Fruit fly (Drosophila melanogaster): ENCODE data around the gene CG12224.

The CG12224 gene

dm6 chr3R:11979879-11980571 lies 1.8 kb downstream of the CG12224 start, which contains the start of gene CG18547 (continued):
- no peak for TF ChIP-seq sv (GFP tag; optimal IDR thresholded peaks at IDR 0.05)
- no peak for TF ChIP-seq Dfd (GFP tag; optimal IDR thresholded peaks at IDR 0.05)
- TF ChIP-seq ey (GFP tag; optimal IDR thresholded peaks at IDR 0.05) = peak; percentile 41
- TF ChIP-seq GATAd (GFP tag; optimal IDR thresholded peaks at IDR 0.05) = no peak
- TF ChIP-seq usp (GFP tag; optimal IDR thresholded peaks at IDR 0.05) = no peak
- no peak for TF ChIP-seq CG9705 (GFP tag; optimal IDR thresholded peaks at IDR 0.05)
- no peak for TF ChIP-seq dsf (GFP tag; optimal IDR thresholded peaks at IDR 0.05; ENCODE audit: borderline replicate concordance)
- TF ChIP-seq tai (GFP tag; optimal IDR thresholded peaks at IDR 0.05) = no peak
- peak; percentile 31 for TF ChIP-seq Hnf4 (GFP tag; optimal IDR thresholded peaks at IDR 0.05)
- no peak for TF ChIP-seq CrebA (GFP tag; optimal IDR thresholded peaks at IDR 0.05; ENCODE audit: borderline replicate concordance)
- TF ChIP-seq OdsH (GFP tag; optimal IDR thresholded peaks at IDR 0.05) = peak; percentile 56

DNA sequence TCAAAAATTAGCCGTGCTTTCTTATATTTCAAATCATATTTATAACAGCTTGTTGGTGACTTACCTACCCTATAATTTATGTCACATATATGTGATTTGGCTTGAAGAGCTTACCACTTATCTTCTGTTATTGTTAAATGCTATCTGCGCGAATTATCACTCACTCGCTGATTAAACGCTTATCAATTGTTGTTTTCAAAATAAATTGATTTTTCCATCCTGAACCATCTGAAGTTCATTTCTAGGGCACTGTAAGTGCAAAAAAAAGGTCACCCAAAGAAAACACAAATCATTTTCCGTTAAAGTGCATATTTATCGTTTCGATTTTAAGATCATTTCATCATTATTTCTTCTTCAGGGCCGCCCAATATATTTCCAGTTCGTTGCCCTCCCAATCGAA lies 3.6 kb downstream of the CG12224 start:
- TF ChIP-seq HLH106 (tag; optimal IDR thresholded peaks at IDR 0.05) (no peak), dmrt93B (GFP tag; optimal IDR thresholded peaks at IDR 0.05) (no peak), Hr83 (GFP tag; optimal IDR thresholded peaks at IDR 0.05; ENCODE audit: poor library complexity, severe bottlenecking) (no peak), Myc (optimal IDR thresholded peaks at IDR 0.05) (no peak), Jra (GFP tag; optimal IDR thresholded peaks at IDR 0.05) (no peak), Dif (GFP tag; optimal IDR thresholded peaks at IDR 0.05; ENCODE audit: partially characterized antibody) (no peak), jim (GFP tag; optimal IDR thresholded peaks at IDR 0.05) (no peak), pan (optimal IDR thresholded peaks at IDR 0.05) (no peak)

DNA sequence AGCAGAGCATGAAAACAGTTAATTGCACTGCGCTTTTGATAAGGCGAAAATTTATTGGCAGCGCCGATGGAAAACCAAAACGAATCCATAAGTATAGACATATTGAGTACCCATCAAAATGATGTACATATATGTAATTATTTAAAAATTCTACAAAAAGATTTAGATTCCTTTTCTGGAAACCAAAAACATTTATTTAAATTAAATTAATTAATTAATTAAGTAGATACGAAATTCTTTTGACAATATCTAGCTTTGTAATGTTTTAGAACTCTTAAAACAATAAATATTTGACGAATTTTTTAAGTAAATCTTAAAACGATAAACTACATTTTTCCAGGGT lies 4.6 kb downstream of the CG12224 start:
- TF ChIP-seq pan (optimal IDR thresholded peaks at IDR 0.05) = no peak
- TF ChIP-seq CG32264 (GFP tag; optimal IDR thresholded peaks at IDR 0.05) = no peak
- TF ChIP-seq ey (GFP tag; optimal IDR thresholded peaks at IDR 0.05) = no peak
- TF ChIP-seq Vsx2 (GFP tag; optimal IDR thresholded peaks at IDR 0.05; ENCODE audit: partially characterized antibody) = no peak
- no peak for TF ChIP-seq brk (GFP tag; optimal IDR thresholded peaks at IDR 0.05)
- no peak for TF ChIP-seq Mio (GFP tag; optimal IDR thresholded peaks at IDR 0.05)
- no peak for TF ChIP-seq Myc (optimal IDR thresholded peaks at IDR 0.05)
- no peak for TF ChIP-seq Dif (GFP tag; optimal IDR thresholded peaks at IDR 0.05; ENCODE audit: partially characterized antibody)
- no peak for TF ChIP-seq psq (GFP tag; optimal IDR thresholded peaks at IDR 0.05)
- no peak for TF ChIP-seq dl (GFP tag; optimal IDR thresholded peaks at IDR 0.05; ENCODE audit: insufficient read depth in 1 of 2, partially characterized antibody in 2 of 2)
- no peak for TF ChIP-seq CrebA (GFP tag; optimal IDR thresholded peaks at IDR 0.05; ENCODE audit: borderline replicate concordance)
- no peak for TF ChIP-seq OdsH (GFP tag; optimal IDR thresholded peaks at IDR 0.05)
- no peak for TF ChIP-seq sage (GFP tag; optimal IDR thresholded peaks at IDR 0.05)
- no peak for TF ChIP-seq Hr78 (GFP tag; optimal IDR thresholded peaks at IDR 0.05)
- TF ChIP-seq Hnf4 (GFP tag; optimal IDR thresholded peaks at IDR 0.05) = no peak
- no peak for TF ChIP-seq dmrt93B (GFP tag; optimal IDR thresholded peaks at IDR 0.05)
- no peak for TF ChIP-seq h (GFP tag; optimal IDR thresholded peaks at IDR 0.05)
- TF ChIP-seq usp (GFP tag; optimal IDR thresholded peaks at IDR 0.05) = no peak

- TF ChIP-seq Dif (GFP tag; optimal IDR thresholded peaks at IDR 0.05; ENCODE audit: partially characterized antibody) = peak; percentile 71
- no peak for TF ChIP-seq Jra (GFP tag; optimal IDR thresholded peaks at IDR 0.05)
- peak; percentile 11 for TF ChIP-seq Sp1 (GFP tag; optimal IDR thresholded peaks at IDR 0.05)
- no peak for TF ChIP-seq Hnf4 (GFP tag; optimal IDR thresholded peaks at IDR 0.05)
- no peak for TF ChIP-seq Hr78 (GFP tag; optimal IDR thresholded peaks at IDR 0.05)
- TF ChIP-seq lola (GFP tag; optimal IDR thresholded peaks at IDR 0.05) = no peak
- TF ChIP-seq jim (GFP tag; optimal IDR thresholded peaks at IDR 0.05) = no peak
- no peak for TF ChIP-seq tai (GFP tag; optimal IDR thresholded peaks at IDR 0.05)
- no peak for TF ChIP-seq HLH106 (tag; optimal IDR thresholded peaks at IDR 0.05)
- no peak for TF ChIP-seq Rel (GFP tag; optimal IDR thresholded peaks at IDR 0.05)
- peak; percentile 3 for TF ChIP-seq Rel (tag; optimal IDR thresholded peaks at IDR 0.05)
- TF ChIP-seq psq (GFP tag; optimal IDR thresholded peaks at IDR 0.05) = no peak
- no peak for TF ChIP-seq usp (GFP tag; optimal IDR thresholded peaks at IDR 0.05)
- no peak for TF ChIP-seq Dfd (GFP tag; optimal IDR thresholded peaks at IDR 0.05)
- no peak for TF ChIP-seq dsf (GFP tag; optimal IDR thresholded peaks at IDR 0.05; ENCODE audit: borderline replicate concordance)
- TF ChIP-seq dmrt93B (GFP tag; optimal IDR thresholded peaks at IDR 0.05) = no peak
- TF ChIP-seq woc (GFP tag; optimal IDR thresholded peaks at IDR 0.05) = no peak
- no peak for TF ChIP-seq CG9705 (GFP tag; optimal IDR thresholded peaks at IDR 0.05)
- no peak for TF ChIP-seq Abd-B (GFP tag; optimal IDR thresholded peaks at IDR 0.05)
- peak; percentile 44 for TF ChIP-seq fru (GFP tag; optimal IDR thresholded peaks at IDR 0.05)
- TF ChIP-seq br (GFP tag; optimal IDR thresholded peaks at IDR 0.05) = peak; percentile 0
- peak; percentile 19 to 45 for TF ChIP-seq dl (GFP tag; optimal IDR thresholded peaks at IDR 0.05; ENCODE audit: insufficient read depth in 1 of 2, partially characterized antibody in 2 of 2)
Observed at dm6 chr3R:11976556-11977335, 5.1 kb downstream of the CG12224 start, which contains the start of gene CG10005. Gene CG10005 (minus strand): TSS chr3R:11977197.

Measured in whole organism, wandering third instar larva.